Worm (Caenorhabditis elegans) whole organism, mixed stage, embryonic: ENCODE results near the gene aak-1.

Experiments used
- lsy-2 ChIP-seq: fragments of 150-350 bp; optimal IDR thresholded peaks from 2 replicates; lab custom pipeline; 2014; ENCODE audit warnings: missing biosample characterization, missing genetic modification characterization
- nhr-76 ChIP-seq: sonication (generic microtip); optimal IDR thresholded peaks from 2 replicates; lab custom pipeline; 2017; ENCODE audit warnings: missing biosample characterization, missing genetic modification characterization
- pha-4 ChIP-seq: fragments of 150-350 bp; optimal IDR thresholded peaks from 2 replicates; lab custom pipeline; 2018; ENCODE audit warnings: missing biosample characterization, missing genetic modification reagents, missing genetic modification characterization
- unc-62 ChIP-seq: fragments of 150-350 bp; optimal IDR thresholded peaks from 2 replicates; lab custom pipeline; 2014; ENCODE audit warnings: missing biosample characterization, missing genetic modification reagents, missing genetic modification characterization

- no peak for TF ChIP-seq pha-4 (tag; lab: Kevin White, UChicago)
- TF ChIP-seq nhr-76 (tag; lab: Kevin White, UChicago), result no peak
- no peak for TF ChIP-seq unc-62 (GFP tag; lab: Kevin White, UChicago)
- no peak for TF ChIP-seq lsy-2
These were observed 24.5 kb upstream of the aak-1 start for ce11 chrIII:8785426-8785825.
